Worm (Caenorhabditis elegans): ENCODE measurements around the gene psf-1.

psf-1 gene

DNA sequence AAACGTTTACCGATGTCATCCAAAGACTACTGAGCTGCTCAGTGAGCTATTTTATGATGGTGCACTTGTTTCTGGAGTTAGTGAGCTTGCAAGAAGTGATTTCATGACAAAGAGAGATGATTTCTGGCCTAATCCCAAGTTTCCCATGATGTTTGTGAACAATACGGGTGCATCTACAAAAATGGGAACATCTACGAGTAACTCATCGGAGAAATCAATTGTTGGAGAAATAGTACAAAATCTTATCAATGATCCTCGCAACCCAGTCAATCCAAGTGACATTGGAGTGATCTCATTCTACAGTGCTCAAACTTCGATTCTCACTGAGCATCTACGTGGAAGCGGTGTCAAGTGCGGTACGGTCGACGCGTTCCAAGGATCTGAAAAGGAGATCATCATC lies 40.0 kb upstream of the psf-1 start (continued):
- TF ChIP-seq pbrm-1 (GFP tag; IDR thresholded peaks at IDR 0.05) (no peak), zfh-2 (GFP tag; conservative IDR thresholded peaks at IDR 0.05) (no peak), T07F8.4 (tag; optimal IDR thresholded peaks at IDR 0.05) (no peak), ztf-25 (GFP tag; IDR thresholded peaks at IDR 0.05) (no peak)

DNA sequence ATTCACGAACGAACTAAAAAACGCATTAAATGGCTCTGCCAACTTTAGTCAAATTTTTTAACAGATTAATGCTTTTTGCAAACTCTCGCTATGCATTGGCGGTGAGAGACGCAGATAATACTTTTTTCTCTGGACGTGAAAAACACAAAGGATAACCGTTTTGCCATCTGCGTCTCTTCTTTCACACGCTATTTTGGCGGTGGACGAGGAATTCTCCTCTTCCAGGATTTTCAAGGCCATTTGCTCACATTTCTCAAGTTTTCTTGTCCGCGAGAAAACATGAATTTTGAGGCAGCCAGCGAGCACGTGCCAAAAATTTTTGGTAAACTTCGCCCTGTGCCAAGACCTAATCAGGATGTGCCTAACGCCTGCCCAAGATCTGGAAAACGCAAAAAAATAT lies 37.5 kb upstream of the psf-1 start:
- TF ChIP-seq lin-26 (GFP tag; IDR thresholded peaks at IDR 0.05): no peak
- TF ChIP-seq ceh-40 (GFP tag; IDR thresholded peaks at IDR 0.05): no peak
- no peak for TF ChIP-seq ccch-3 (GFP tag; optimal IDR thresholded peaks at IDR 0.05)
- no peak for TF ChIP-seq T07F8.4 (tag; optimal IDR thresholded peaks at IDR 0.05)
- no peak for TF ChIP-seq lin-40 (tag; optimal IDR thresholded peaks at IDR 0.05)
- no peak for TF ChIP-seq madf-10 (tag; optimal IDR thresholded peaks at IDR 0.05)
- no peak for TF ChIP-seq F57C9.4 (tag; optimal IDR thresholded peaks at IDR 0.05)
- no peak for TF ChIP-seq ZK185.1 (tag; optimal IDR thresholded peaks at IDR 0.05; ENCODE audit: poor library complexity, severe bottlenecking)
- TF ChIP-seq attf-6 (GFP tag; IDR thresholded peaks at IDR 0.05): no peak
- TF ChIP-seq B0019.2 (GFP tag; conservative IDR thresholded peaks at IDR 0.05): no peak
- no peak for TF ChIP-seq lag-1 (GFP tag; IDR thresholded peaks at IDR 0.05)
- no peak for TF ChIP-seq snpc-1.1 (tag; optimal IDR thresholded peaks at IDR 0.05; ENCODE audit: insufficient read depth)
- TF ChIP-seq sea-2 (GFP tag; IDR thresholded peaks at IDR 0.05): no peak
- no peak for TF ChIP-seq D2030.7 (GFP tag; IDR thresholded peaks at IDR 0.05)
- no peak for TF ChIP-seq dpl-1 (GFP tag; optimal IDR thresholded peaks at IDR 0.05)
- TF ChIP-seq ceh-27 (GFP tag; optimal IDR thresholded peaks at IDR 0.05): peak; percentile 60
- TF ChIP-seq tbx-9 (tag; optimal IDR thresholded peaks at IDR 0.05; ENCODE audit: borderline replicate concordance): no peak
- TF ChIP-seq mxl-1 (tag; optimal IDR thresholded peaks at IDR 0.05): no peak
- peak; percentile 57 for TF ChIP-seq attf-5 (GFP tag; optimal IDR thresholded peaks at IDR 0.05)
- peak; percentile 12 for TF ChIP-seq K12H6.12 (tag; optimal IDR thresholded peaks at IDR 0.05)
- no peak for TF ChIP-seq F10E7.11 (tag; optimal IDR thresholded peaks at IDR 0.05)
- TF ChIP-seq hmg-1.2 (GFP tag; IDR thresholded peaks at IDR 0.05): peak; percentile 87
- TF ChIP-seq pha-4 (tag; optimal IDR thresholded peaks at IDR 0.05): no peak
- no peak for TF ChIP-seq ceh-91 (GFP tag; IDR thresholded peaks at IDR 0.05)
- no peak for TF ChIP-seq C17E4.6 (GFP tag; IDR thresholded peaks at IDR 0.05)
- no peak for TF ChIP-seq egl-44 (GFP tag; IDR thresholded peaks at IDR 0.05)
- TF ChIP-seq cebp-1 (GFP tag; IDR thresholded peaks at IDR 0.05): no peak
- peak; percentile 43 for TF ChIP-seq cebp-1 (tag; optimal IDR thresholded peaks at IDR 0.05)
- no peak for TF ChIP-seq rcor-1 (GFP tag; IDR thresholded peaks at IDR 0.05)
- TF ChIP-seq tlf-1 (GFP tag; optimal IDR thresholded peaks at IDR 0.05): no peak
- no peak for TF ChIP-seq tbp1 (GFP tag; optimal IDR thresholded peaks at IDR 0.05)
- peak; percentile 58 for TF ChIP-seq mcd-1 (GFP tag; IDR thresholded peaks at IDR 0.05)
- no peak for TF ChIP-seq F57A8.1 (GFP tag; optimal IDR thresholded peaks at IDR 0.05)
- no peak for TF ChIP-seq nfyb-1 (GFP tag; IDR thresholded peaks at IDR 0.05)
- no peak for TF ChIP-seq nfya-1 (tag; optimal IDR thresholded peaks at IDR 0.05; ENCODE audit: borderline replicate concordance, insufficient read depth)
- no peak for TF ChIP-seq lin-35 (GFP tag; optimal IDR thresholded peaks at IDR 0.05)
- no peak for TF ChIP-seq ekl-4 (GFP tag; IDR thresholded peaks at IDR 0.05)
- no peak for TF ChIP-seq zim-3 (tag; optimal IDR thresholded peaks at IDR 0.05)
- no peak for TF ChIP-seq F52B5.7 (tag; optimal IDR thresholded peaks at IDR 0.05)
- no peak for TF ChIP-seq F39B2.1 (GFP tag; IDR thresholded peaks at IDR 0.05)
- no peak for TF ChIP-seq rec-8 (tag; optimal IDR thresholded peaks at IDR 0.05)
- no peak for TF ChIP-seq F49E8.2 (tag; optimal IDR thresholded peaks at IDR 0.05; ENCODE audit: insufficient read depth)
- no peak for TF ChIP-seq nhr-179 (tag; optimal IDR thresholded peaks at IDR 0.05)
- TF ChIP-seq lin-54 (GFP tag; optimal IDR thresholded peaks at IDR 0.05): peak; percentile 39
